Fruit fly (Drosophila melanogaster) whole organism, embryonic: ENCODE results near the gene cu.

ENCODE experiments used
- Atf6 ChIP-seq: fragments of 200-800 bp; sonication (Bioruptor generic); IDR thresholded peaks from 2 replicates; pipeline ENCODE4 v1.3.6; 2022; ENCODE audit warnings: missing biosample characterization, missing genetic modification characterization
- Awh ChIP-seq: fragments of 200-800 bp; sonication (Bioruptor generic); IDR thresholded peaks from 2 replicates; pipeline ENCODE4, ENCODE4 v1.3.6; 2022; ENCODE audit warnings: missing biosample characterization, missing genetic modification characterization
- B-H1 ChIP-seq: fragments of 200-800 bp; sonication (Bioruptor generic); IDR thresholded peaks from 3 replicates; pipeline ENCODE4 v1.3.6; 2022; ENCODE audit warnings: missing biosample characterization, missing genetic modification characterization
- CG10267 ChIP-seq: fragments of 200-800 bp; sonication (Bioruptor generic); optimal IDR thresholded peaks from 2 replicates; lab custom pipeline; 2018; ENCODE audit warnings: missing biosample characterization, mild to moderate bottlenecking, missing genetic modification characterization, moderate library complexity
- CG10321 ChIP-seq: fragments of 200-800 bp; sonication (Bioruptor generic); IDR thresholded peaks from 2 replicates; pipeline ENCODE4 v1.3.6; 2022; ENCODE audit warnings: missing biosample characterization, missing genetic modification characterization
- CG10462 ChIP-seq: fragments of 200-800 bp; sonication (Bioruptor generic); optimal IDR thresholded peaks from 2 replicates; lab custom pipeline; 2016; ENCODE audit warnings: missing biosample characterization, missing genetic modification characterization
- CG1233 ChIP-seq: fragments of 200-800 bp; sonication (Bioruptor generic); optimal IDR thresholded peaks from 4 replicates; lab custom pipeline; 2018; ENCODE audit warnings: missing biosample characterization, mild to moderate bottlenecking, missing genetic modification characterization
- CG13894 ChIP-seq: fragments of 200-800 bp; sonication (Bioruptor generic); optimal IDR thresholded peaks from 3 replicates; lab custom pipeline; 2018; ENCODE audit warnings: missing biosample characterization, mild to moderate bottlenecking, missing genetic modification characterization, moderate library complexity
- CG14050 ChIP-seq: fragments of 200-800 bp; sonication (Bioruptor generic); IDR thresholded peaks from 3 replicates; pipeline ENCODE4 v1.3.6; 2022; ENCODE audit warnings: missing biosample characterization, missing genetic modification characterization
- CG14710 ChIP-seq: fragments of 200-800 bp; sonication (Bioruptor generic); optimal IDR thresholded peaks from 3 replicates; lab custom pipeline; 2019; ENCODE audit warnings: missing biosample characterization, mild to moderate bottlenecking, missing genetic modification characterization, moderate library complexity
- CG15269 ChIP-seq: fragments of 200-800 bp; sonication (Bioruptor generic); optimal IDR thresholded peaks from 2 replicates; lab custom pipeline; 2018; ENCODE audit warnings: missing biosample characterization, mild to moderate bottlenecking, missing genetic modification characterization, moderate library complexity
- CG16863 ChIP-seq: fragments of 200-800 bp; sonication (Bioruptor generic); optimal IDR thresholded peaks from 3 replicates; lab custom pipeline; 2016; ENCODE audit warnings: missing biosample characterization, missing genetic modification characterization
- CG17385 ChIP-seq: fragments of 200-800 bp; sonication (Bioruptor generic); optimal IDR thresholded peaks from 3 replicates; lab custom pipeline; 2018; ENCODE audit warnings: missing biosample characterization, mild to moderate bottlenecking, missing genetic modification characterization
- CG2129 ChIP-seq: fragments of 200-800 bp; sonication (Bioruptor generic); IDR thresholded peaks from 2 replicates; pipeline ENCODE4 v1.3.6; 2022; ENCODE audit warnings: missing biosample characterization, missing genetic modification characterization; ENCODE audit not compliant: partially characterized antibody
- CG2199 ChIP-seq: fragments of 200-800 bp; sonication (Bioruptor generic); IDR thresholded peaks from 3 replicates; pipeline ENCODE4 v1.3.6; 2022; ENCODE audit warnings: missing biosample characterization, missing genetic modification characterization
- CG2202 ChIP-seq: fragments of 200-800 bp; sonication (Bioruptor generic); optimal IDR thresholded peaks from 2 replicates; lab custom pipeline; 2018; ENCODE audit warnings: missing biosample characterization, mild to moderate bottlenecking, missing genetic modification characterization
- CG7786 ChIP-seq: fragments of 200-800 bp; sonication (Bioruptor generic); optimal IDR thresholded peaks from 2 replicates; lab custom pipeline; 2016; ENCODE audit warnings: missing biosample characterization, missing genetic modification characterization
- CoRest ChIP-seq: fragments of 200-800 bp; sonication (Bioruptor generic); optimal IDR thresholded peaks from 3 replicates; lab custom pipeline; 2018; ENCODE audit warnings: missing biosample characterization, mild to moderate bottlenecking, missing genetic modification characterization, moderate library complexity
- Dip3 ChIP-seq: fragments of 200-800 bp; sonication (Bioruptor generic); optimal IDR thresholded peaks from 3 replicates; lab custom pipeline; 2016; ENCODE audit warnings: missing biosample characterization, missing genetic modification characterization
- Elba2 ChIP-seq: fragments of 200-800 bp; sonication (Bioruptor generic); optimal IDR thresholded peaks from 3 replicates; lab custom pipeline; 2016; ENCODE audit warnings: missing biosample characterization, missing genetic modification characterization
- Ets65A ChIP-seq: fragments of 200-800 bp; sonication (Bioruptor generic); peaks from one replicate; lab custom pipeline; 2016; ENCODE audit warnings: missing biosample characterization, missing genetic modification characterization
- GATAe ChIP-seq: fragments of 200-800 bp; sonication (Bioruptor generic); conservative IDR thresholded peaks from 2 replicates; pipeline ENCODE4 v1.3.6; 2022; ENCODE audit warnings: missing biosample characterization, missing genetic modification characterization
- Gsc ChIP-seq: fragments of 200-800 bp; sonication (Bioruptor generic); IDR thresholded peaks from 2 replicates; pipeline ENCODE4 v1.3.6; 2022; ENCODE audit warnings: missing biosample characterization, missing genetic modification characterization
- HmgD ChIP-seq: fragments of 200-800 bp; sonication (Bioruptor generic); optimal IDR thresholded peaks from 3 replicates; lab custom pipeline; 2016; ENCODE audit warnings: missing biosample characterization, missing genetic modification characterization
- MTF-1 ChIP-seq: fragments of 200-800 bp; sonication (Bioruptor generic); optimal IDR thresholded peaks from 2 replicates; lab custom pipeline; 2018; ENCODE audit warnings: missing biosample characterization, mild to moderate bottlenecking, missing genetic modification characterization, borderline replicate concordance
- Max ChIP-seq: fragments of 200-800 bp; sonication (Bioruptor generic); optimal IDR thresholded peaks from 2 replicates; lab custom pipeline; 2016; ENCODE audit warnings: missing biosample characterization, mild to moderate bottlenecking, missing genetic modification characterization
- Mes4 ChIP-seq: fragments of 200-800 bp; sonication (Bioruptor generic); optimal IDR thresholded peaks from 2 replicates; lab custom pipeline; 2016; ENCODE audit warnings: missing biosample characterization, missing genetic modification characterization
- Mrtf ChIP-seq: fragments of 200-800 bp; sonication (Bioruptor generic); IDR thresholded peaks from 3 replicates; pipeline ENCODE4 v1.3.6; 2022; ENCODE audit warnings: missing biosample characterization, missing genetic modification characterization
- Ravus ChIP-seq: fragments of 200-800 bp; sonication (Bioruptor generic); IDR thresholded peaks from 2 replicates; pipeline ENCODE4 v1.3.6; 2022; ENCODE audit warnings: missing biosample characterization, missing genetic modification characterization
- Rfx ChIP-seq: fragments of 200-800 bp; sonication (Bioruptor generic); IDR thresholded peaks from 2 replicates; pipeline ENCODE4 v1.3.6; 2022; ENCODE audit warnings: missing biosample characterization, missing genetic modification characterization
- Trl ChIP-seq, 3 experiments: fragments of >200 bp in 2 of 3; fragments of 200-800 bp in 1 of 3; sonication (Bioruptor generic) in 1 of 3; optimal IDR thresholded peaks; 2 replicates in 1 of 3; 3 replicates in 2 of 3; lab custom pipeline; 2016 to 2017; ENCODE audit warnings: missing biosample characterization in 1 of 3, missing genetic modification characterization in 1 of 3
- abd-A ChIP-seq: fragments of 200-800 bp; sonication (Bioruptor generic); optimal IDR thresholded peaks from 3 replicates; lab custom pipeline; 2019; ENCODE audit warnings: missing biosample characterization, mild to moderate bottlenecking, missing genetic modification characterization, moderate library complexity
- ase ChIP-seq: fragments of 200-800 bp; sonication (Bioruptor generic); IDR thresholded peaks from 3 replicates; pipeline ENCODE4 v1.3.6; 2022; ENCODE audit warnings: missing biosample characterization, missing genetic modification characterization
- crol ChIP-seq: fragments of 200-800 bp; sonication (Bioruptor generic); IDR thresholded peaks from 2 replicates; pipeline ENCODE4 v1.3.6; 2022; ENCODE audit warnings: missing biosample characterization, missing genetic modification characterization
- cwo ChIP-seq: fragments of 200-800 bp; sonication (Bioruptor generic); optimal IDR thresholded peaks from 3 replicates; lab custom pipeline; 2017; ENCODE audit warnings: missing biosample characterization, missing genetic modification characterization, mild to moderate bottlenecking, moderate library complexity, missing genetic modification reagents
- dati ChIP-seq: fragments of 200-800 bp; sonication (Bioruptor generic); IDR thresholded peaks from 2 replicates; pipeline ENCODE4 v1.3.6; 2022; ENCODE audit warnings: missing biosample characterization, missing genetic modification characterization
- dm ChIP-seq: fragments of 200-800 bp; sonication (Bioruptor generic); optimal IDR thresholded peaks from 3 replicates; lab custom pipeline; 2016; ENCODE audit warnings: missing biosample characterization, missing genetic modification characterization
- eve ChIP-seq, 2 experiments: fragments of >200 bp; optimal IDR thresholded peaks; 2 replicates each; lab custom pipeline; 2017; ENCODE audit warnings: missing biosample characterization in 2 of 2, missing genetic modification characterization in 2 of 2
- kah ChIP-seq: fragments of 200-800 bp; sonication (Bioruptor generic); optimal IDR thresholded peaks from 2 replicates; lab custom pipeline; 2018; ENCODE audit warnings: missing biosample characterization, mild to moderate bottlenecking, missing genetic modification characterization
- luna ChIP-seq: fragments of 200-800 bp; sonication (Bioruptor generic); optimal IDR thresholded peaks from 2 replicates; lab custom pipeline; 2016; ENCODE audit warnings: missing biosample characterization, missing genetic modification characterization
- nau ChIP-seq: fragments of 200-800 bp; sonication (Bioruptor generic); optimal IDR thresholded peaks from 3 replicates; lab custom pipeline; 2017; ENCODE audit warnings: missing biosample characterization, mild to moderate bottlenecking, missing genetic modification characterization, missing genetic modification reagents
- pb ChIP-seq: fragments of 200-800 bp; sonication (Bioruptor generic); optimal IDR thresholded peaks from 3 replicates; lab custom pipeline; 2016; ENCODE audit warnings: missing biosample characterization, missing genetic modification characterization
- pfk ChIP-seq: fragments of 200-800 bp; sonication (Bioruptor generic); optimal IDR thresholded peaks from 2 replicates; lab custom pipeline; 2018; ENCODE audit warnings: missing biosample characterization, mild to moderate bottlenecking, missing genetic modification characterization, moderate library complexity
- phol ChIP-seq: fragments of 200-800 bp; sonication (Bioruptor generic); optimal IDR thresholded peaks from 3 replicates; lab custom pipeline; 2018; ENCODE audit warnings: missing biosample characterization, mild to moderate bottlenecking, missing genetic modification characterization, moderate library complexity
- rib ChIP-seq: fragments of 200-800 bp; sonication (Bioruptor generic); IDR thresholded peaks from 2 replicates; pipeline ENCODE4 v1.3.6; 2022; ENCODE audit warnings: missing biosample characterization, missing genetic modification characterization
- run ChIP-seq: fragments of 200-800 bp; sonication (Bioruptor generic); optimal IDR thresholded peaks from 3 replicates; lab custom pipeline; 2018; ENCODE audit warnings: missing biosample characterization, mild to moderate bottlenecking, missing genetic modification characterization
- scrt ChIP-seq: fragments of 200-800 bp; sonication (Bioruptor generic); optimal IDR thresholded peaks from 2 replicates; lab custom pipeline; 2018; ENCODE audit warnings: missing biosample characterization, mild to moderate bottlenecking, missing genetic modification characterization, moderate library complexity
- slou ChIP-seq: fragments of 200-800 bp; sonication (Bioruptor generic); optimal IDR thresholded peaks from 3 replicates; lab custom pipeline; 2016; ENCODE audit warnings: missing biosample characterization, missing genetic modification characterization
- sug ChIP-seq: fragments of 200-800 bp; optimal IDR thresholded peaks from 2 replicates; lab custom pipeline; 2019; ENCODE audit warnings: missing biosample characterization, mild to moderate bottlenecking, missing genetic modification characterization, moderate library complexity
- trh ChIP-seq: fragments of 200-800 bp; sonication (Bioruptor generic); optimal IDR thresholded peaks from 2 replicates; lab custom pipeline; 2016; ENCODE audit warnings: missing biosample characterization, missing genetic modification characterization
- tup ChIP-seq: fragments of 200-800 bp; sonication (Bioruptor generic); optimal IDR thresholded peaks from 2 replicates; lab custom pipeline; 2016; ENCODE audit warnings: missing biosample characterization, mild to moderate bottlenecking, missing genetic modification characterization, moderate library complexity
- z ChIP-seq: fragments of 200-800 bp; sonication (Bioruptor generic); IDR thresholded peaks from 3 replicates; pipeline ENCODE4 v1.3.6; 2022; ENCODE audit warnings: missing biosample characterization, missing genetic modification characterization

The cu gene

DNA sequence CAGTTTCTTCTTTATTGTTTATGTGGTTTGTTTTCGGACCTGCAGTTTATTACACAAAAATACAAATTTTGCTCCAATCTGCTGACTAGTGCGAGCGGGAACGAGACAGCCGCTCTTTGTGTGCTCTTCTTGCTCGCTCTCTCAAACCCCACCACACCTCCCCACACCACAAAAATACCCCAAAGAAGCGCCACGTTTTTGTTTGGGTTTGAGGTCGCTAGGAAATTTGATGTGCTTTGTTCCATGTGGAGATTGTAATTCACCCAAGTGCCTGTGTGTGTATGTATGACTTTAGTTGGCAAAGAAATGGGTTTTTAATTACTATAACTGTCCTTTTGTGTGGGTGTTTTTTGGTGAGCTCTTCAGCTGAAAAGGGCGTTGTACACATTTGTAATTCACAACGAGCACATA lies 675 bp downstream of the cu start (continued):
- peak; percentile 53 for TF ChIP-seq run
- no peak for TF ChIP-seq kah (GFP tag; lab: Kevin White, UChicago)
- TF ChIP-seq CG2129, result no peak
- TF ChIP-seq Gsc (GFP tag; lab: Robert Waterston, UW), result no peak
- peak; percentile 84 for TF ChIP-seq CG10321 (GFP tag; lab: Robert Waterston, UW)
- no peak for TF ChIP-seq CG14710
- TF ChIP-seq dati (GFP tag; lab: Robert Waterston, UW), result no peak
- no peak for TF ChIP-seq Ravus (GFP tag; lab: Robert Waterston, UW)
- TF ChIP-seq Mrtf (GFP tag; lab: Robert Waterston, UW), result no peak
- peak; percentile 79 for TF ChIP-seq cwo (GFP tag; lab: Kevin White, UChicago)
- TF ChIP-seq z (GFP tag; lab: Robert Waterston, UW), result no peak
- peak; percentile 52 for TF ChIP-seq sug (tag; lab: Kevin White, UChicago)
- no peak for TF ChIP-seq CG7786 (GFP tag; lab: Kevin White, UChicago)
- TF ChIP-seq pb, result no peak
- TF ChIP-seq Ets65A (GFP tag; lab: Kevin White, UChicago), result peak; percentile 57
- TF ChIP-seq Rfx (GFP tag; lab: Robert Waterston, UW), result peak; percentile 44; the same call in 1 of the 2 replicates
- no peak for TF ChIP-seq Atf6 (GFP tag; lab: Robert Waterston, UW)
- TF ChIP-seq nau (GFP tag; lab: Kevin White, UChicago), result no peak
- no peak for TF ChIP-seq slou (GFP tag; lab: Kevin White, UChicago)
- peak; percentile 4 for TF ChIP-seq MTF-1 (GFP tag; lab: Kevin White, UChicago)
- peak; percentile 3 for TF ChIP-seq CG17385 (GFP tag; lab: Kevin White, UChicago)
- no peak for TF ChIP-seq eve (GFP tag; optimal IDR thresholded peaks at IDR 0.05; lab: Kevin White, UChicago)
- TF ChIP-seq ase (GFP tag; lab: Robert Waterston, UW), result no peak
- peak; percentile 67; the same call in 1 of the 3 replicates for TF ChIP-seq CG2199 (GFP tag; lab: Robert Waterston, UW)
- no peak for TF ChIP-seq luna (GFP tag; lab: Kevin White, UChicago)
- TF ChIP-seq pfk (GFP tag; lab: Kevin White, UChicago), result no peak
- no peak for TF ChIP-seq CG1233 (GFP tag; lab: Kevin White, UChicago)
- TF ChIP-seq GATAe (GFP tag; lab: Robert Waterston, UW), result no peak
- peak; percentile 67 for TF ChIP-seq dm (GFP tag; lab: Kevin White, UChicago)
- TF ChIP-seq CG10267 (tag; lab: Kevin White, UChicago), result no peak
- no peak for TF ChIP-seq Awh (GFP tag; lab: Robert Waterston, UW)
- no peak for TF ChIP-seq Mes4
- no peak for TF ChIP-seq Elba2
- TF ChIP-seq phol (tag; lab: Kevin White, UChicago), result no peak
- no peak for TF ChIP-seq trh (GFP tag; lab: Kevin White, UChicago)
- peak; percentile 52; the same call in 1 of the 2 replicates for TF ChIP-seq rib
- no peak for TF ChIP-seq CG14050 (GFP tag; lab: Robert Waterston, UW)
- TF ChIP-seq B-H1 (GFP tag; lab: Robert Waterston, UW), result no peak
- no peak for TF ChIP-seq tup (GFP tag; lab: Kevin White, UChicago)
- TF ChIP-seq scrt (GFP tag; lab: Kevin White, UChicago), result peak; percentile 56
- no peak for TF ChIP-seq Max (GFP tag; lab: Kevin White, UChicago)
- peak; percentile 48 to 70 for TF ChIP-seq Trl (optimal IDR thresholded peaks at IDR 0.05; lab: Kevin White, UChicago)
- TF ChIP-seq Trl (GFP tag; optimal IDR thresholded peaks at IDR 0.05; lab: Kevin White, UChicago), result no peak
- no peak for TF ChIP-seq CG16863 (GFP tag; lab: Kevin White, UChicago)
- no peak for TF ChIP-seq CG2202 (tag; lab: Kevin White, UChicago)
- no peak for TF ChIP-seq CoRest (tag; lab: Kevin White, UChicago)
- TF ChIP-seq crol (GFP tag; lab: Robert Waterston, UW), result peak; percentile 99
- TF ChIP-seq abd-A, result peak; percentile 78
- TF ChIP-seq Dip3 (GFP tag; lab: Kevin White, UChicago), result no peak
- TF ChIP-seq CG13894, result peak; percentile 43
- peak; percentile 3 for TF ChIP-seq HmgD (GFP tag; lab: Kevin White, UChicago)
- no peak for TF ChIP-seq CG15269 (tag; lab: Kevin White, UChicago)
- no peak for TF ChIP-seq CG10462 (GFP tag; lab: Kevin White, UChicago)
